Worm (Caenorhabditis elegans) whole organism, early embryonic: ENCODE results near the gene Y69A2AR.23.

Experiments used
- B0310.2 ChIP-seq: sonication (generic microtip); optimal IDR thresholded peaks from 2 replicates; lab custom pipeline; 2016; ENCODE audit warnings: mild to moderate bottlenecking, missing genetic modification characterization, missing compliant biosample characterization
- F13C5.2 ChIP-seq: sonication (generic microtip); optimal IDR thresholded peaks from 2 replicates; lab custom pipeline; 2017; ENCODE audit warnings: mild to moderate bottlenecking, missing genetic modification characterization, inconsistent platforms, missing compliant biosample characterization
- aly-1 ChIP-seq: sonication (generic microtip); optimal IDR thresholded peaks from 2 replicates; lab custom pipeline; 2016; ENCODE audit warnings: missing genetic modification characterization, missing compliant biosample characterization
- ama-1 ChIP-seq: fragments of 150-350 bp; optimal IDR thresholded peaks from 2 replicates; lab custom pipeline; 2014
- ceh-36 ChIP-seq: sonication (generic microtip); optimal IDR thresholded peaks from 2 replicates; lab custom pipeline; 2016; ENCODE audit warnings: missing genetic modification characterization, inconsistent platforms, missing compliant biosample characterization
- ets-7 ChIP-seq: sonication (generic microtip); optimal IDR thresholded peaks from 2 replicates; lab custom pipeline; 2016; ENCODE audit warnings: missing genotype, missing genetic modification characterization, missing compliant biosample characterization
- flt-1 ChIP-seq: fragments of 200-800 bp; sonication (Bioruptor generic); IDR thresholded peaks from 2 replicates; pipeline ENCODE4 v1.3.6; 2022; ENCODE audit warnings: missing genetic modification characterization, missing compliant biosample characterization
- hmg-4 ChIP-seq: fragments of 200-800 bp; sonication (Bioruptor generic); optimal IDR thresholded peaks from 2 replicates; lab custom pipeline; 2018; ENCODE audit warnings: mild to moderate bottlenecking, missing genetic modification characterization, missing compliant biosample characterization
- sea-1 ChIP-seq: fragments of 200-800 bp; sonication (Bioruptor generic); conservative IDR thresholded peaks from 2 replicates; pipeline ENCODE4 v1.3.6; 2022; ENCODE audit warnings: missing genetic modification characterization, missing compliant biosample characterization
- tra-4 ChIP-seq: sonication (generic microtip); optimal IDR thresholded peaks from 2 replicates; lab custom pipeline; 2017; ENCODE audit warnings: missing genetic modification characterization, missing compliant biosample characterization

ce11 chrIV:2597417-2597816, 45.9 kb upstream of the Y69A2AR.23 start, which contains the start of gene Y69A2AR.47:
- TF ChIP-seq ama-1 (no peak), ceh-36 (tag; lab: Kevin White, UChicago) (no peak), flt-1 (GFP tag; lab: Robert Waterston, UW) (no peak), B0310.2 (tag; lab: Kevin White, UChicago) (no peak), tra-4 (tag; lab: Kevin White, UChicago) (no peak), hmg-4 (GFP tag; lab: Kevin White, UChicago) (no peak), sea-1 (GFP tag; lab: Robert Waterston, UW) (no peak), F13C5.2 (no peak), ets-7 (tag; lab: Kevin White, UChicago) (no peak), aly-1 (tag; lab: Kevin White, UChicago) (no peak)
